Worm (Caenorhabditis elegans): ENCODE data around the gene cbp-3.

Gene cbp-3

ce11 chrIII:9913722-9914121, at the start of gene cbp-3:
TSS of gene cbp-3 (plus strand) at chrIII:9913993.
- TF ChIP-seq unc-62 (GFP tag; optimal IDR thresholded peaks at IDR 0.05): no peak

ce11 chrIII:9867352-9867751, 46.4 kb upstream of the cbp-3 start:
- TF ChIP-seq unc-62 (GFP tag; optimal IDR thresholded peaks at IDR 0.05): no peak

ce11 chrIII:9867780-9868503, 45.9 kb upstream of the cbp-3 start, which contains the start of gene dhhc-4:
TSS of gene dhhc-4 (minus strand) at chrIII:9867792.
- TF ChIP-seq unc-62 (GFP tag; optimal IDR thresholded peaks at IDR 0.05): no peak

DNA sequence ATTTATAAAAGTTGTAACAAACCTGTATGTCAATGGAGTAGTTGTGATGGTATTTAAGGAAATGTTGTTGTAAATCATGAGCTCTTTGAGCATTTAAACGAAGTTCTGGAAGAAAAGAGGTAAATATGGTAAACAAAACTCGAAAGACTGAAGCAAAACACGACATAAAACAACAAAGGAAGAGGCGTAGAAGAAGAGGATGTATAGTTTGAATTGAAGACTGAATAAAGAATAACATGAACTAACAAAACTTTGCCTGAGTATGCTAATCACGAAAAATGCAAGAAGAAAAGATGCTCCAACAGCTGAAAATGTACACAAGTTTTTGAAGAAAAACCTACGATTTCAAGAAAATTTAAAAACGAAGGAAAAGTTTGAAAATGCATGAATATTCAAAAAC, 42.8 kb upstream of the cbp-3 start, which contains the start of gene ZK757.1:
Gene ZK757.1, minus strand, starts transcription at position 101 of the 400 bp plus-strand sequence.
- TF ChIP-seq unc-62 (GFP tag; optimal IDR thresholded peaks at IDR 0.05): no peak

- TF ChIP-seq unc-62 (GFP tag; optimal IDR thresholded peaks at IDR 0.05): no peak
Measured at ce11 chrIII:9874515-9874914, 39.3 kb upstream of the cbp-3 start.

DNA sequence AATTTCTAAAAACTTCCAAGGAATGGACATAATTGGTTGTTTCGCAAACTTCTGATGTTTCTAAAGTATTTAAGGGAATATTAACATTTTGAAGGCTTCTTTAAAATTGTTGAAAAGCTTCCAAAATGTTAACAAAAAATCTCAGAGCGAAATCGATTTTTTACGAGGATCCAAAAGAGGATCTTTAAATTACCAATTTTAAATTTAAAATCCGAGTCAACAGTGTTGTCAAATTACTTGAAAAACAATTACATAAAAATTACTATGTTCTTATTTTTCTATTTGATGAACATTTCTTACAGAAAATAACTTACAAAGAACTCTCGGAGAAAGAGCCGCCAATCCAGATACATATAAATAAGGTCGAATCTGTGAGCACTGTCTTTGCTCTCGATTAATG, 36.8 kb upstream of the cbp-3 start, which contains the start of gene ZK757.10:
Gene ZK757.10, plus strand, starts transcription at position 301 of the 400 bp plus-strand sequence.
- TF ChIP-seq unc-62 (GFP tag; optimal IDR thresholded peaks at IDR 0.05): no peak

DNA sequence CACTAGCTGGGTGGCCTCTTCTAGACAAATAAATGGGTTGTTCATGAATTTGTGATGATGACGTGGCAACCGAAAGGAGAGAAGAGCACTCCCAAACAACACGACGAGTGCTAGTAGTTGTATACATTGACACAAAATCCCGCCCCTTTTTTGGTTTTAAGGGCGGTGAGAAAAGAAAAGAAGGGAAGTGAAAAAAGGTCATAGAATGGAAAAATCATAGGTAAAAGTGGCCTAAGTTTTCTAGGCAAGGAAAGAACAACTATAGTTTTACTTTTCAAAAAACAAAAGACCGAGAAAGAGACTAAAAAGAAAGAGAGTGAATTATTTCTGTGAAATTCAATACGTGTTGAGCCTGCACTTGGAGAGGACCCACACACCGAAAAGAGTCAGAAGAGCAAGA, 35.0 kb upstream of the cbp-3 start, which contains the start of gene ZK757.2:
Gene ZK757.2, minus strand, starts transcription at position 101 of the 400 bp plus-strand sequence.
- no peak for TF ChIP-seq unc-62 (GFP tag; optimal IDR thresholded peaks at IDR 0.05)

ce11 chrIII:9885609-9886008, 28.2 kb upstream of the cbp-3 start:
- no peak for TF ChIP-seq unc-62 (GFP tag; optimal IDR thresholded peaks at IDR 0.05)

- no peak for TF ChIP-seq unc-62 (GFP tag; optimal IDR thresholded peaks at IDR 0.05)
Measured at ce11 chrIII:9886323-9886722, 27.5 kb upstream of the cbp-3 start.

ce11 chrIII:9891324-9891723, 22.5 kb upstream of the cbp-3 start, which contains the start of gene alg-4:
TSS of gene alg-4 (minus strand) at chrIII:9891424.
- no peak for TF ChIP-seq unc-62 (GFP tag; optimal IDR thresholded peaks at IDR 0.05)

DNA sequence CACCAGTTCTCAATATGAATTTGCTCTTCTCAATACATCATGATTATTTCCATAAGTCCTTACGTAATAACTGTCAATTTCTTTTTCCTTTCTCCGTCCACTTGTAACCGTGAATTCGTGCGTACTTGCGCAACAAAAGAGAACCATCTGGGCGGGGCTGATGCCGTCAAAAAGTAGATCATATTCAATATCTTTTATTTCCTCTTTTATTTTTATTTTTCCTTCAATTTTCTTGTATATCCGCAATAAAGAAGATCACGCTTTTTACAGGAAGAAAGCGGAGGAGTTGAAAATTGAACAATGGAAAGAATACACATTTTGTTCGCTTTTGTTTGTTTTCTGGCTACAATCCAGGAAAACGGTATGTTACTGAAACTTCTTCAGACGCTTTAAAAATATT, 20.9 kb upstream of the cbp-3 start, which contains the start of gene mam-7:
Gene mam-7, plus strand, starts transcription at position 301 of the 400 bp plus-strand sequence.
- no peak for TF ChIP-seq unc-62 (GFP tag; optimal IDR thresholded peaks at IDR 0.05)

- TF ChIP-seq unc-62 (GFP tag; optimal IDR thresholded peaks at IDR 0.05): no peak
Measured at ce11 chrIII:9899720-9900119, 14.1 kb upstream of the cbp-3 start.

DNA sequence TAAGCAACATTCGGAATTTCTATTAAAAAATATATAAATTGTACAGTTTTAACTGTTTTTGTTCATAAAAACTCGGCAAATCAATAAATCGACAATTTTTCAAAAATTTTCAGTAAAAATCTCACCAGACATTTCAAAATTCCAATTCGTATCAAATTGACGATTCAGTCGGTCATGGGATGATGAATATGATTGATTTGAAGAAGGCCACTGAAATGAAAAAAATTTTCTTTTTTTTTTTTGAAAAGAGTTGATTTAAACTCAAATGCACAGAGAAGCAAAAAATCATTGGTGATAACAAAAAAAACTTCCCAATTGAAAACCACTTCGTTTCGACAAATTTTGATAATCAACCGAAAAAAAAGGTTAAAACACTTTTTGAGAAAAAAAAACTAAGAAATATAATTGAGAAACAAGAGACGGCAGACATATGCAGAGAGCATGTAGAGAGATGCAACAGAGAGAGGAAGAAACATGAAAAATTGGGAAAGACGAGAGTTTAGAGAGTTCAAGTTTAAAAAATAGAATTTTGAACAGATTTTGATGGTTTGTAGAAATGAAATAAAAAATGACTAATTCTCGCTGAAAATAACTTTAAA, 10.0 kb upstream of the cbp-3 start:
- TF ChIP-seq unc-62 (GFP tag; optimal IDR thresholded peaks at IDR 0.05): no peak

ce11 chrIII:9905307-9905706, 8.5 kb upstream of the cbp-3 start:
- no peak for TF ChIP-seq unc-62 (GFP tag; optimal IDR thresholded peaks at IDR 0.05)

DNA sequence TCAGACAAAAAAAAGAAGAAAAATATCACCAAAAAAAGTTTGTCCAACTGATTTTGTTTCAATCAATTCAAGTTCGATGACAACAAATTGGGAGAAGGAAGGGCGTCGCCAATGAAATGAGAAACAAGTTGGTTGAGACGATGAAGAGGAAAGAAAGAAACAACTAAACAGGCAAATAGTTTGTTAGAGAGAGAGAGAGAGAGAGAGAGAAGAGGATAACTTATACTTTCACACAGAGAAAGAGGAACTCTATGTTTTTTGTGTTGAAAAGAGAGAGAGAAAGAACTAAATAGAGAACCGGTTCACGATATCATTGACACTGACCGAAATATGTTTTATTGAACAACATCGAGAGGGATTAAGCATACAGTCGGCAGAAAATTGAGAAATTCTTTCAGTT, 6.2 kb upstream of the cbp-3 start:
- TF ChIP-seq unc-62 (GFP tag; optimal IDR thresholded peaks at IDR 0.05): no peak

DNA sequence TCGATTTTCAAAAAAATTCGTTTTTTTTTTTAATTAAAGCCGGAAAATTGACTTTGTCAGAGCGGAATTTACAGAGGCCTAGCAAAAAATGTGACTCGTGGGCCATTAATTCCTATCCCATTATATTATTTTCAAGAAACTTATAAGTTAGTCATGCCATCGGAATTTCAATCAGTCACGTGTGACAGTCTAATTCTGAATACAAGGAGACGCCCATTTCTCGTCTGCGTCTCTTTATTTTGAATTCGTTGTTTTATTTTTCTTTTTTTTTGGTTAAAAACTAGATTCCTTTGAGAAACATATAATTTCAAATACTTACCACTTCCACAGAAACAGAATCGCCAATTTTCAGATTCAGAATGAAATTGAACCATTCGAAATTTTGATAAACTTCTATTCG, 5.0 kb upstream of the cbp-3 start:
- TF ChIP-seq unc-62 (GFP tag; optimal IDR thresholded peaks at IDR 0.05): no peak
